Fruit fly (Drosophila melanogaster) whole organism, embryonic: ENCODE data around the gene Blm.

ENCODE experiments used
- BEAF-32 ChIP-seq: fragments of 200-800 bp; sonication (Bioruptor generic); optimal IDR thresholded peaks from 3 replicates; lab custom pipeline; 2017; ENCODE audit warnings: missing biosample characterization, missing genetic modification characterization, mild to moderate bottlenecking, moderate library complexity, missing genetic modification reagents
- Bdp1 ChIP-seq: fragments of 200-800 bp; sonication (Bioruptor generic); optimal IDR thresholded peaks from 3 replicates; lab custom pipeline; 2016; ENCODE audit warnings: missing biosample characterization, missing genetic modification characterization
- CG10267 ChIP-seq: fragments of 200-800 bp; sonication (Bioruptor generic); optimal IDR thresholded peaks from 2 replicates; lab custom pipeline; 2018; ENCODE audit warnings: missing biosample characterization, mild to moderate bottlenecking, missing genetic modification characterization, moderate library complexity
- CG10543 ChIP-seq: fragments of 200-800 bp; sonication (Bioruptor generic); optimal IDR thresholded peaks from 3 replicates; lab custom pipeline; 2017; ENCODE audit warnings: missing biosample characterization, mild to moderate bottlenecking, missing genetic modification characterization, moderate library complexity
- CG10979 ChIP-seq: fragments of 200-800 bp; sonication (Bioruptor generic); optimal IDR thresholded peaks from 2 replicates; lab custom pipeline; 2018; ENCODE audit warnings: missing biosample characterization, mild to moderate bottlenecking, missing genetic modification characterization, moderate library complexity
- CG12659 ChIP-seq: fragments of 200-800 bp; sonication (Bioruptor generic); optimal IDR thresholded peaks from 3 replicates; lab custom pipeline; 2017; ENCODE audit warnings: mild to moderate bottlenecking, missing biosample characterization, missing genetic modification reagents, missing genetic modification characterization
- CG12744 ChIP-seq: fragments of 200-800 bp; sonication (Bioruptor generic); optimal IDR thresholded peaks from 2 replicates; lab custom pipeline; 2016; ENCODE audit warnings: missing biosample characterization, missing genetic modification characterization
- CG18476 ChIP-seq: fragments of 200-800 bp; sonication (Bioruptor generic); optimal IDR thresholded peaks from 2 replicates; lab custom pipeline; 2016; ENCODE audit warnings: missing biosample characterization, mild to moderate bottlenecking, missing genetic modification characterization
- CG18764 ChIP-seq: fragments of 200-800 bp; sonication (Bioruptor generic); optimal IDR thresholded peaks from 3 replicates; lab custom pipeline; 2016; ENCODE audit warnings: missing biosample characterization, missing genetic modification characterization
- CG31224 ChIP-seq: fragments of 200-800 bp; sonication (Bioruptor generic); IDR thresholded peaks from 2 replicates; pipeline ENCODE4 v1.3.6; 2022; ENCODE audit warnings: missing biosample characterization, missing genetic modification characterization
- CG32532 ChIP-seq: fragments of 200-800 bp; sonication (Bioruptor generic); IDR thresholded peaks from 2 replicates; pipeline ENCODE4 v1.3.6; 2022; ENCODE audit warnings: missing biosample characterization, missing genetic modification characterization
- CG34376 ChIP-seq: fragments of 200-800 bp; sonication (Bioruptor generic); optimal IDR thresholded peaks from 2 replicates; lab custom pipeline; 2018; ENCODE audit warnings: missing biosample characterization, mild to moderate bottlenecking, missing genetic modification characterization
- CG4730 ChIP-seq: fragments of 200-800 bp; sonication (Bioruptor generic); IDR thresholded peaks from 2 replicates; pipeline ENCODE4 v1.3.6; 2022; ENCODE audit warnings: missing biosample characterization, missing genetic modification characterization
- CG4854 ChIP-seq: fragments of 200-800 bp; sonication (Bioruptor generic); optimal IDR thresholded peaks from 2 replicates; lab custom pipeline; 2016; ENCODE audit warnings: missing biosample characterization, missing genetic modification characterization, inconsistent platforms
- CG6175 ChIP-seq: fragments of 200-800 bp; sonication (Bioruptor generic); IDR thresholded peaks from 3 replicates; pipeline ENCODE4 v1.3.6; 2022; ENCODE audit warnings: missing biosample characterization, missing genetic modification characterization
- CG7357 ChIP-seq: fragments of 200-800 bp; sonication (Bioruptor generic); IDR thresholded peaks from 3 replicates; pipeline ENCODE4 v1.3.6; 2022; ENCODE audit warnings: missing biosample characterization, missing genetic modification characterization
- CG7745 ChIP-seq: fragments of 200-800 bp; sonication (Bioruptor generic); optimal IDR thresholded peaks from 2 replicates; lab custom pipeline; 2018; ENCODE audit warnings: missing biosample characterization, mild to moderate bottlenecking, missing genetic modification characterization, moderate library complexity
- CG8281 ChIP-seq: fragments of 200-800 bp; sonication (Bioruptor generic); optimal IDR thresholded peaks from 2 replicates; lab custom pipeline; 2018; ENCODE audit warnings: missing biosample characterization, mild to moderate bottlenecking, missing genetic modification characterization, moderate library complexity
- CG8924 ChIP-seq: fragments of 200-800 bp; optimal IDR thresholded peaks from 3 replicates; lab custom pipeline; 2019; ENCODE audit warnings: missing biosample characterization, mild to moderate bottlenecking, missing genetic modification characterization, moderate library complexity
- CTCF ChIP-seq: fragments of 200-800 bp; sonication (Bioruptor generic); optimal IDR thresholded peaks from 2 replicates; lab custom pipeline; 2017; ENCODE audit warnings: missing biosample characterization, mild to moderate bottlenecking, missing genetic modification characterization, moderate library complexity
- CoRest ChIP-seq: fragments of 200-800 bp; sonication (Bioruptor generic); optimal IDR thresholded peaks from 3 replicates; lab custom pipeline; 2018; ENCODE audit warnings: missing biosample characterization, mild to moderate bottlenecking, missing genetic modification characterization, moderate library complexity
- Doc3 ChIP-seq: fragments of 200-800 bp; sonication (Bioruptor generic); IDR thresholded peaks from 3 replicates; pipeline ENCODE4 v1.3.6; 2022; ENCODE audit warnings: missing biosample characterization, missing genetic modification characterization; ENCODE audit not compliant: partially characterized antibody
- Dref ChIP-seq: fragments of 200-800 bp; sonication (Bioruptor generic); IDR thresholded peaks from 2 replicates; pipeline ENCODE4 v1.3.6; 2022; ENCODE audit warnings: missing biosample characterization, missing genetic modification characterization
- ERR ChIP-seq: fragments of 200-800 bp; sonication (Bioruptor generic); optimal IDR thresholded peaks from 2 replicates; lab custom pipeline; 2016; ENCODE audit warnings: missing biosample characterization, missing genetic modification characterization
- Eip74EF ChIP-seq, 2 experiments: fragments of 200-800 bp in 1 of 2; fragments of >200 bp in 1 of 2; sonication (Bioruptor generic) in 1 of 2; optimal IDR thresholded peaks; 2 replicates each; lab custom pipeline; 2017 to 2019; ENCODE audit warnings: missing biosample characterization in 2 of 2, missing genetic modification characterization in 2 of 2, mild to moderate bottlenecking in 1 of 2, moderate library complexity in 1 of 2
- H15 ChIP-seq: fragments of 200-800 bp; sonication (Bioruptor generic); IDR thresholded peaks from 3 replicates; pipeline ENCODE4 v1.3.6; 2022; ENCODE audit warnings: missing biosample characterization, missing genetic modification characterization
- Mad ChIP-seq: fragments of 200-800 bp; sonication (Bioruptor generic); optimal IDR thresholded peaks from 2 replicates; lab custom pipeline; 2016; ENCODE audit warnings: missing biosample characterization, missing genetic modification characterization
- Myb ChIP-seq: fragments of 200-800 bp; sonication (Bioruptor generic); optimal IDR thresholded peaks from 2 replicates; lab custom pipeline; 2016; ENCODE audit warnings: missing biosample characterization, missing genetic modification characterization
- Nf-YA ChIP-seq: fragments of 200-800 bp; sonication (Bioruptor generic); IDR thresholded peaks from 2 replicates; pipeline ENCODE4 v1.3.6; 2022; ENCODE audit warnings: missing biosample characterization, missing genetic modification characterization
- Pdp1 ChIP-seq, 2 experiments: fragments of 200-800 bp; sonication (Bioruptor generic); optimal IDR thresholded peaks; 3 replicates each; lab custom pipeline; 2016; ENCODE audit warnings: missing biosample characterization in 2 of 2, missing genetic modification characterization in 2 of 2, mild to moderate bottlenecking in 1 of 2, moderate library complexity in 1 of 2
- Side ChIP-seq: fragments of 200-800 bp; sonication (Bioruptor generic); optimal IDR thresholded peaks from 2 replicates; lab custom pipeline; 2016; ENCODE audit warnings: missing biosample characterization, missing genetic modification characterization
- Xbp1 ChIP-seq: fragments of 200-800 bp; sonication (Bioruptor generic); optimal IDR thresholded peaks from 3 replicates; lab custom pipeline; 2016; ENCODE audit warnings: missing biosample characterization, mild to moderate bottlenecking, missing genetic modification characterization
- Xrp1 ChIP-seq: fragments of 200-800 bp; sonication (Bioruptor generic); IDR thresholded peaks from 2 replicates; pipeline ENCODE4 v1.3.6; 2022; ENCODE audit warnings: missing biosample characterization, missing genetic modification characterization
- ato ChIP-seq: fragments of 200-800 bp; sonication (Bioruptor generic); IDR thresholded peaks from 2 replicates; pipeline ENCODE4 v1.3.6; 2022; ENCODE audit warnings: missing biosample characterization, missing genetic modification characterization; ENCODE audit not compliant: partially characterized antibody
- bowl ChIP-seq: fragments of 200-800 bp; sonication (Bioruptor generic); IDR thresholded peaks from 2 replicates; pipeline ENCODE4 v1.3.6; 2022; ENCODE audit warnings: missing biosample characterization, missing genetic modification characterization
- cato ChIP-seq: fragments of 200-800 bp; sonication (Bioruptor generic); optimal IDR thresholded peaks from 2 replicates; lab custom pipeline; 2016; ENCODE audit warnings: missing biosample characterization, missing genetic modification characterization, borderline replicate concordance
- crc ChIP-seq: fragments of 200-800 bp; sonication (Bioruptor generic); optimal IDR thresholded peaks from 2 replicates; lab custom pipeline; 2016; ENCODE audit warnings: missing biosample characterization, missing genetic modification characterization
- esg ChIP-seq: fragments of 200-800 bp; sonication (Bioruptor generic); conservative IDR thresholded peaks from 2 replicates; pipeline ENCODE4 v1.3.6; 2022; ENCODE audit warnings: missing biosample characterization, missing genetic modification characterization
- inv ChIP-seq: fragments of 200-800 bp; sonication (Bioruptor generic); IDR thresholded peaks from 2 replicates; pipeline ENCODE4 v1.3.6; 2022; ENCODE audit warnings: missing biosample characterization, missing genetic modification characterization; ENCODE audit not compliant: partially characterized antibody
- nom ChIP-seq: fragments of 200-800 bp; sonication (Bioruptor generic); optimal IDR thresholded peaks from 2 replicates; lab custom pipeline; 2017; ENCODE audit warnings: missing biosample characterization, missing genetic modification characterization, mild to moderate bottlenecking, moderate library complexity, missing genetic modification reagents
- odd ChIP-seq: fragments of 200-800 bp; sonication (Bioruptor generic); optimal IDR thresholded peaks from 2 replicates; lab custom pipeline; 2017; ENCODE audit warnings: missing biosample characterization, mild to moderate bottlenecking, missing genetic modification characterization
- phol ChIP-seq: fragments of 200-800 bp; sonication (Bioruptor generic); optimal IDR thresholded peaks from 3 replicates; lab custom pipeline; 2018; ENCODE audit warnings: missing biosample characterization, mild to moderate bottlenecking, missing genetic modification characterization, moderate library complexity
- ranshi ChIP-seq: fragments of 200-800 bp; sonication (Bioruptor generic); IDR thresholded peaks from 2 replicates; pipeline ENCODE4 v1.3.6; 2022; ENCODE audit warnings: missing biosample characterization, missing genetic modification characterization
- rib ChIP-seq: fragments of 200-800 bp; sonication (Bioruptor generic); IDR thresholded peaks from 2 replicates; pipeline ENCODE4 v1.3.6; 2022; ENCODE audit warnings: missing biosample characterization, missing genetic modification characterization
- schlank ChIP-seq: fragments of 200-800 bp; sonication (Bioruptor generic); optimal IDR thresholded peaks from 2 replicates; lab custom pipeline; 2018; ENCODE audit warnings: missing biosample characterization, mild to moderate bottlenecking, missing genetic modification characterization
- scrt ChIP-seq: fragments of 200-800 bp; sonication (Bioruptor generic); optimal IDR thresholded peaks from 2 replicates; lab custom pipeline; 2018; ENCODE audit warnings: missing biosample characterization, mild to moderate bottlenecking, missing genetic modification characterization, moderate library complexity
- sob ChIP-seq: fragments of 200-800 bp; sonication (Bioruptor generic); IDR thresholded peaks from 2 replicates; pipeline ENCODE4 v1.3.6; 2022; ENCODE audit warnings: missing biosample characterization, missing genetic modification characterization
- tll ChIP-seq, 2 experiments: fragments of 200-800 bp in 1 of 2; fragments of >200 bp in 1 of 2; sonication (Bioruptor generic) in 1 of 2; optimal IDR thresholded peaks; 2 replicates each; lab custom pipeline; 2017 to 2019; ENCODE audit warnings: missing biosample characterization in 2 of 2, missing genetic modification characterization in 2 of 2, mild to moderate bottlenecking in 1 of 2, moderate library complexity in 1 of 2
- zen ChIP-seq: fragments of 200-800 bp; sonication (Bioruptor generic); optimal IDR thresholded peaks from 3 replicates; lab custom pipeline; 2018; ENCODE audit warnings: missing biosample characterization, mild to moderate bottlenecking, missing genetic modification characterization, moderate library complexity
- zen2 ChIP-seq: fragments of 200-800 bp; sonication (Bioruptor generic); IDR thresholded peaks from 3 replicates; pipeline ENCODE4 v1.3.6; 2022; ENCODE audit warnings: missing biosample characterization, missing genetic modification characterization; ENCODE audit not compliant: partially characterized antibody

The Blm gene

dm6 chr3R:11735337-11735736 lies 6.2 kb downstream of the Blm start, which contains the start of gene CG14721 (continued):
- TF ChIP-seq CG7357 (no peak), sob (GFP tag; lab: Robert Waterston, UW) (no peak), tll (GFP tag; optimal IDR thresholded peaks at IDR 0.05; lab: Kevin White, UChicago) (no peak), phol (peak; percentile 50), CG4854 (GFP tag; lab: Kevin White, UChicago) (no peak), CG12744 (peak; percentile 20), Bdp1 (GFP tag; lab: Kevin White, UChicago) (no peak), BEAF-32 (peak; percentile 72), inv (GFP tag; lab: Robert Waterston, UW) (peak; percentile 23; the same call in 1 of the 2 replicates), CTCF (GFP tag; lab: Kevin White, UChicago) (peak; percentile 51), bowl (no peak), zen (tag; lab: Kevin White, UChicago) (no peak), ERR (GFP tag; lab: Kevin White, UChicago) (no peak), CG10979 (tag; lab: Kevin White, UChicago) (no peak), Xbp1 (GFP tag; lab: Kevin White, UChicago) (peak; percentile 47), rib (GFP tag; lab: Robert Waterston, UW) (no peak), schlank (tag; lab: Kevin White, UChicago) (no peak), cato (peak; percentile 0), nom (GFP tag; lab: Kevin White, UChicago) (no peak), CG18764 (GFP tag; lab: Kevin White, UChicago) (no peak), CG10543 (GFP tag; lab: Kevin White, UChicago) (no peak), CG32532 (GFP tag; lab: Robert Waterston, UW) (peak; percentile 48; the same call in 1 of the 2 replicates), Pdp1 (GFP tag; optimal IDR thresholded peaks at IDR 0.05; lab: Kevin White, UChicago) (peak in 1 of 2 experiments; percentile 38), Xrp1 (GFP tag; lab: Robert Waterston, UW) (peak; percentile 22; the same call in 1 of the 2 replicates), H15 (GFP tag; lab: Robert Waterston, UW) (no peak), ato (GFP tag; lab: Robert Waterston, UW) (no peak; the same call in 1 of the 2 replicates), CG12659 (GFP tag; lab: Kevin White, UChicago) (peak; percentile 41), CG6175 (GFP tag; lab: Robert Waterston, UW) (no peak), Dref (GFP tag; lab: Robert Waterston, UW) (0 out of 2 replicates have a peak, but pooled peaks have one; percentile 31), Doc3 (GFP tag; lab: Robert Waterston, UW) (no peak; the same call in 2 of the 3 replicates), Nf-YA (GFP tag; lab: Robert Waterston, UW) (no peak), Eip74EF (GFP tag; optimal IDR thresholded peaks at IDR 0.05; lab: Kevin White, UChicago) (no peak), CG8924 (tag; lab: Kevin White, UChicago) (no peak), CG8281 (tag; lab: Kevin White, UChicago) (no peak), CG10267 (tag; lab: Kevin White, UChicago) (no peak), scrt (no peak), CG4730 (GFP tag; lab: Robert Waterston, UW) (no peak), esg (GFP tag; lab: Robert Waterston, UW) (no peak), ranshi (GFP tag; lab: Robert Waterston, UW) (peak; percentile 18; the same call in 1 of the 2 replicates), CG7745 (tag; lab: Kevin White, UChicago) (no peak), crc (no peak), Side (no peak), CG31224 (no peak), zen2 (GFP tag; lab: Robert Waterston, UW) (no peak; the same call in 2 of the 3 replicates), Myb (peak; percentile 90), CG34376 (GFP tag; lab: Kevin White, UChicago) (no peak), Mad (GFP tag; lab: Kevin White, UChicago) (no peak), odd (GFP tag; lab: Kevin White, UChicago) (no peak), CG18476 (GFP tag; lab: Kevin White, UChicago) (no peak), CoRest (tag; lab: Kevin White, UChicago) (peak; percentile 56)
